Worm (Caenorhabditis elegans) whole organism, young adult: ENCODE data around the gene clec-219.

Source experiments
- B0336.3 ChIP-seq: fragments of 200-800 bp; sonication (Bioruptor generic); IDR thresholded peaks from 2 replicates; pipeline ENCODE4 v1.3.6; 2022; ENCODE audit warnings: missing genetic modification characterization, missing compliant biosample characterization
- F23B12.7 ChIP-seq: sonication (generic microtip); optimal IDR thresholded peaks from 2 replicates; lab custom pipeline; 2017; ENCODE audit warnings: missing genetic modification characterization, mild to moderate bottlenecking, missing compliant biosample characterization, antibody characterized with exemption, moderate library complexity; ENCODE audit not compliant: insufficient read depth
- F37B4.10 ChIP-seq: fragments of 200-800 bp; sonication (Bioruptor generic); IDR thresholded peaks from 2 replicates; pipeline ENCODE4 v1.3.6; 2022; ENCODE audit warnings: missing genetic modification characterization, missing compliant biosample characterization
- T07F8.4 ChIP-seq: sonication (generic microtip); optimal IDR thresholded peaks from 2 replicates; lab custom pipeline; 2016; ENCODE audit warnings: mild to moderate bottlenecking, missing genetic modification characterization, moderate library complexity, missing compliant biosample characterization
- Y79H2A.3 ChIP-seq: fragments of 200-800 bp; sonication (Bioruptor generic); conservative IDR thresholded peaks from 2 replicates; pipeline ENCODE4 v1.3.6; 2022; ENCODE audit warnings: missing genetic modification reagents, missing genetic modification characterization, missing compliant biosample characterization
- attf-6 ChIP-seq: fragments of 200-800 bp; sonication (Bioruptor generic); IDR thresholded peaks from 2 replicates; pipeline ENCODE4 v1.3.6; 2022; ENCODE audit warnings: missing genetic modification reagents, missing genetic modification characterization, missing compliant biosample characterization
- ccch-3 ChIP-seq: fragments of 200-800 bp; sonication (Bioruptor generic); optimal IDR thresholded peaks from 2 replicates; lab custom pipeline; 2018; ENCODE audit warnings: mild to moderate bottlenecking, missing genetic modification characterization, missing compliant biosample characterization
- cebp-2 ChIP-seq: fragments of 200-800 bp; sonication (Bioruptor generic); IDR thresholded peaks from 2 replicates; pipeline ENCODE4 v1.3.6; 2022; ENCODE audit warnings: missing genetic modification characterization, missing compliant biosample characterization
- ceh-40 ChIP-seq: fragments of 200-800 bp; sonication (Bioruptor generic); IDR thresholded peaks from 2 replicates; pipeline ENCODE4 v1.3.6; 2022; ENCODE audit warnings: missing genetic modification characterization, missing compliant biosample characterization
- ceh-79 ChIP-seq: sonication (generic microtip); optimal IDR thresholded peaks from 2 replicates; lab custom pipeline; 2017; ENCODE audit warnings: mild to moderate bottlenecking, missing genetic modification characterization, missing compliant biosample characterization
- chd-7 ChIP-seq: sonication (generic microtip); optimal IDR thresholded peaks from 2 replicates; lab custom pipeline; 2016; ENCODE audit warnings: mild to moderate bottlenecking, missing genetic modification characterization, moderate library complexity, missing compliant biosample characterization
- egl-44 ChIP-seq: fragments of 200-800 bp; sonication (Bioruptor generic); IDR thresholded peaks from 2 replicates; pipeline ENCODE4 v1.3.6; 2022; ENCODE audit warnings: missing genetic modification reagents, missing genetic modification characterization, missing compliant biosample characterization
- hmg-1.2 ChIP-seq: fragments of 200-800 bp; sonication (Bioruptor generic); IDR thresholded peaks from 2 replicates; pipeline ENCODE4 v1.3.6; 2022; ENCODE audit warnings: missing genetic modification reagents, missing genetic modification characterization, missing compliant biosample characterization
- hrde-1 ChIP-seq: sonication (generic microtip); optimal IDR thresholded peaks from 2 replicates; lab custom pipeline; 2016; ENCODE audit warnings: missing genetic modification characterization, mild to moderate bottlenecking, missing compliant biosample characterization, moderate library complexity, missing genotype, missing genetic modification reagents, borderline replicate concordance
- lsl-1 ChIP-seq: fragments of 200-800 bp; sonication (Bioruptor generic); optimal IDR thresholded peaks from 2 replicates; lab custom pipeline; 2018; ENCODE audit warnings: mild to moderate bottlenecking, missing genetic modification characterization, moderate library complexity, missing compliant biosample characterization
- mes-4 ChIP-seq: sonication (generic microtip); optimal IDR thresholded peaks from 2 replicates; lab custom pipeline; 2016; ENCODE audit warnings: missing genotype, missing genetic modification characterization, missing compliant biosample characterization
- mxl-1 ChIP-seq: sonication (generic microtip); optimal IDR thresholded peaks from 2 replicates; lab custom pipeline; 2016; ENCODE audit warnings: missing genetic modification characterization, missing compliant biosample characterization
- nhr-27 ChIP-seq: fragments of 200-800 bp; sonication (Bioruptor generic); optimal IDR thresholded peaks from 2 replicates; lab custom pipeline; 2018; ENCODE audit warnings: mild to moderate bottlenecking, missing genetic modification characterization, moderate library complexity, missing compliant biosample characterization
- nhr-90 ChIP-seq: sonication (generic microtip); optimal IDR thresholded peaks from 2 replicates; lab custom pipeline; 2016; ENCODE audit warnings: missing genotype, mild to moderate bottlenecking, missing genetic modification characterization, missing compliant biosample characterization
- rcor-1 ChIP-seq: fragments of 200-800 bp; sonication (Bioruptor generic); IDR thresholded peaks from 2 replicates; pipeline ENCODE4 v1.3.6; 2022; ENCODE audit warnings: missing genetic modification reagents, missing genetic modification characterization, missing compliant biosample characterization
- zim-3 ChIP-seq: sonication (generic microtip); optimal IDR thresholded peaks from 2 replicates; lab custom pipeline; 2017; ENCODE audit warnings: mild to moderate bottlenecking, missing genetic modification characterization, moderate library complexity, missing compliant biosample characterization
- ztf-26 ChIP-seq: sonication (generic microtip); optimal IDR thresholded peaks from 2 replicates; lab custom pipeline; 2017; ENCODE audit warnings: missing genetic modification characterization, missing compliant biosample characterization
- ztf-6 ChIP-seq: fragments of 200-800 bp; sonication (Bioruptor generic); IDR thresholded peaks from 2 replicates; pipeline ENCODE4 v1.3.6; 2022; ENCODE audit warnings: missing genetic modification reagents, missing genetic modification characterization, missing compliant biosample characterization

clec-219 gene

DNA sequence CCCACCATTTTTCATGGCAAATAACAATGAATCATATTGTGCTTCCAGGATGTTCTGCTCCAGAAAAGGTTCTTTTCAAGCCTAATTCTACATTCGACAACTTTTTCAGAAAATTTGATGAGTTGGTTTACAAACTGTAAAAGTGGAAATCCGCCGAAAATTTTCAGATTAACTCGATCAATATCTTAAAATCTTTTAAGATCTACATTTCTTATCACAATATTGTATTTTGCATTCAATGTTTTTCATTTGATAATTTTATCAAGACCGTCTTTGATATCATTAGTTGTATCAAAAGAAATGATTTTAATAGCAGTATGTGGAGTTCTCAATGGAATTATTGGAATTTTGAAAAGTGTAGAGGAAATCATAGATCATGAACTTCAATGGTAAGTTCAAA, 41.6 kb downstream of the clec-219 start, which contains the start of gene F38E1.6:
TSS of gene F38E1.6 (plus strand) at position 301 of the 400 bp plus-strand sequence.
- TF ChIP-seq hmg-1.2 (GFP tag; lab: Robert Waterston, UW), result no peak
- TF ChIP-seq ceh-40 (GFP tag; lab: Robert Waterston, UW), result no peak
- TF ChIP-seq hrde-1 (tag; lab: Kevin White, UChicago), result no peak
- no peak for TF ChIP-seq zim-3 (tag; lab: Kevin White, UChicago)
- no peak for TF ChIP-seq attf-6
- no peak for TF ChIP-seq ztf-6 (GFP tag; lab: Robert Waterston, UW)
- no peak for TF ChIP-seq chd-7 (tag; lab: Kevin White, UChicago)
- no peak for TF ChIP-seq nhr-90 (tag; lab: Kevin White, UChicago)
- no peak for TF ChIP-seq cebp-2 (GFP tag; lab: Robert Waterston, UW)
- no peak for TF ChIP-seq mes-4 (tag; lab: Kevin White, UChicago)
- no peak for TF ChIP-seq Y79H2A.3 (GFP tag; lab: Robert Waterston, UW)
- TF ChIP-seq lsl-1 (GFP tag; lab: Kevin White, UChicago), result no peak
- TF ChIP-seq F37B4.10 (GFP tag; lab: Robert Waterston, UW), result no peak
- no peak for TF ChIP-seq egl-44 (GFP tag; lab: Robert Waterston, UW)
- no peak for TF ChIP-seq ccch-3 (GFP tag; lab: Kevin White, UChicago)
- no peak for TF ChIP-seq mxl-1 (tag; lab: Kevin White, UChicago)
- no peak for TF ChIP-seq rcor-1 (GFP tag; lab: Robert Waterston, UW)
- TF ChIP-seq ztf-26 (tag; lab: Kevin White, UChicago), result no peak
- TF ChIP-seq T07F8.4 (tag; lab: Kevin White, UChicago), result no peak

DNA sequence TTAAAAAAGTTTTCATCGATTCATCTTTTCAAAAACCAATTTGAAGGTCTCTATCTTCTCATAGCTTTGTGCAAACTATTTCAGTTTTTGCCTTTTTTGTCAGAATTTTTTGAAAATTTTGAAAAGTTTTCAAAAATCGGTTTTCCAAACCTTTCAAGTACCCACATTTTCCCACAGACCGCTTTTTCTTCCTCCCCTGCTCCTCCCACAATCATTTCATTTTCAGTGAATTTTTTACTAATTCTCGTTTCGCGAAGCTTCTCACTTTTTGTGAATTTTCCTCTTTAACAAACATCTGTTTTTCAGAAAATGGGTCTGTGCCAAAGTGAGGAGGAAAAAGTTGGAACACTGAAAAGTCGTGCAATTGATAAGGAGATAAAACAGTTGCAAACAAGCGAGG, 52.5 kb downstream of the clec-219 start, which contains the start of gene gpa-2:
TSS of gene gpa-2 (plus strand) at position 301 of the 400 bp plus-strand sequence.
- TF ChIP-seq ceh-79 (tag; lab: Kevin White, UChicago), result no peak
- TF ChIP-seq hrde-1 (tag; lab: Kevin White, UChicago), result no peak
- no peak for TF ChIP-seq ccch-3 (GFP tag; lab: Kevin White, UChicago)
- TF ChIP-seq B0336.3 (GFP tag; lab: Robert Waterston, UW), result no peak
- no peak for TF ChIP-seq F23B12.7 (tag; lab: Kevin White, UChicago)
- TF ChIP-seq nhr-27 (tag; lab: Kevin White, UChicago), result no peak
- no peak for TF ChIP-seq F37B4.10 (GFP tag; lab: Robert Waterston, UW)
